Worm (Caenorhabditis elegans) whole organism, L1 larva: Measurements from ENCODE around the gene ilkp-1.

ENCODE experiments used
- Y116A8C.19 ChIP-seq: sonication (generic microtip); optimal IDR thresholded peaks from 2 replicates; lab custom pipeline; 2016; ENCODE audit warnings: missing compliant biosample characterization, missing genetic modification characterization, borderline replicate concordance
- aha-1 ChIP-seq: fragments of 150-350 bp; optimal IDR thresholded peaks from 2 replicates; lab custom pipeline; 2014; ENCODE audit warnings: missing biosample characterization, missing genetic modification characterization
- egl-27 ChIP-seq, 2 experiments: fragments of 150-350 bp in 1 of 2; sonication (generic microtip); optimal IDR thresholded peaks; 3 replicates each; lab custom pipeline; 2017 to 2018; ENCODE audit warnings: missing biosample characterization in 2 of 2, missing genetic modification characterization in 2 of 2, missing genetic modification reagents in 2 of 2
- elt-3 ChIP-seq, 6 experiments: fragments of 150-350 bp in 1 of 6; sonication (generic microtip); optimal IDR thresholded peaks; 2 replicates each; lab custom pipeline; 2017 to 2018; ENCODE audit warnings: missing biosample characterization in 6 of 6, missing genetic modification characterization in 6 of 6, inconsistent platforms in 1 of 6
- fos-1 ChIP-seq: fragments of 150-350 bp; optimal IDR thresholded peaks from 2 replicates; lab custom pipeline; 2014; ENCODE audit warnings: missing biosample characterization, missing genetic modification characterization
- lin-35 ChIP-seq, 2 experiments: fragments of 150-350 bp; optimal IDR thresholded peaks; 2 replicates each; lab custom pipeline; 2014; ENCODE audit warnings: missing biosample characterization in 2 of 2, missing genetic modification characterization in 2 of 2, missing genetic modification reagents in 2 of 2
- mab-9 ChIP-seq: fragments of 200-800 bp; sonication (Bioruptor generic); IDR thresholded peaks from 2 replicates; pipeline ENCODE4 v1.3.6; 2022; ENCODE audit warnings: missing genetic modification reagents, missing genetic modification characterization, missing compliant biosample characterization
- nhr-11 ChIP-seq: fragments of 150-350 bp; optimal IDR thresholded peaks from 2 replicates; lab custom pipeline; 2014; ENCODE audit warnings: missing biosample characterization, missing genetic modification characterization
- nhr-12 ChIP-seq: sonication (generic microtip); optimal IDR thresholded peaks from 2 replicates; lab custom pipeline; 2017; ENCODE audit warnings: missing biosample characterization, missing genetic modification characterization
- nhr-20 ChIP-seq: sonication (generic microtip); optimal IDR thresholded peaks from 2 replicates; lab custom pipeline; 2016; ENCODE audit warnings: mild to moderate bottlenecking, missing genetic modification characterization, missing compliant biosample characterization
- nhr-237 ChIP-seq: fragments of 150-350 bp; optimal IDR thresholded peaks from 2 replicates; lab custom pipeline; 2014; ENCODE audit warnings: missing biosample characterization, missing genetic modification characterization
- nhr-76 ChIP-seq: sonication (generic microtip); optimal IDR thresholded peaks from 2 replicates; lab custom pipeline; 2017; ENCODE audit warnings: missing biosample characterization, missing genetic modification characterization
- nhr-77 ChIP-seq: fragments of 150-350 bp; optimal IDR thresholded peaks from 2 replicates; lab custom pipeline; 2014; ENCODE audit warnings: missing biosample characterization, missing genetic modification characterization
- unc-30 ChIP-seq: sonication (generic microtip); optimal IDR thresholded peaks from 2 replicates; lab custom pipeline; 2017; ENCODE audit warnings: missing biosample characterization, missing genetic modification characterization

DNA sequence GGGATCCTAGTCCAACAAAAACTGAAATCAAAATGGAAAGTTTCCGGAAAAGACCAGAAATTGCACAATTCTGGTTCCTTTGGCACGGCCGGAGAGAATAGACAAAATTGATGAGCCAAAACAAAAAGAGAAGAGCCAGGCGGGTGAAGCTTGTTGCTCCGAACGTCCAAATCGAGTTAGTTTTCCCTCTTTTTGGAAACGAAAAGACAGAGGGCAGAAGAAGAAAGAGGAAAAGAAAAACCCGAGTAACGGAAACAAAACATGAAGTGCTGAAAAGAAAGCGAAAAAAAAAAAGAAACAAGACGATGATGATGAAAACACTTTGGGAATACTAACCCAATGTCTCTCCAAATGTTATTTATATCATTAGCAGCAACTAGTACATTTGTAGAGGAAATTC lies 41.5 kb downstream of the ilkp-1 start:
- no peak for TF ChIP-seq lin-35 (GFP tag; optimal IDR thresholded peaks at IDR 0.05; lab: Kevin White, UChicago)
- TF ChIP-seq aha-1 (tag; lab: Kevin White, UChicago): no peak
- TF ChIP-seq elt-3 (tag; optimal IDR thresholded peaks at IDR 0.05; lab: Kevin White, UChicago): no peak
- TF ChIP-seq fos-1 (tag; lab: Kevin White, UChicago): no peak
- TF ChIP-seq egl-27 (tag; optimal IDR thresholded peaks at IDR 0.05; lab: Kevin White, UChicago): no peak
- TF ChIP-seq nhr-12 (tag; lab: Kevin White, UChicago): no peak
- no peak for TF ChIP-seq mab-9 (GFP tag; lab: Robert Waterston, UW)
- no peak for TF ChIP-seq Y116A8C.19 (tag; lab: Kevin White, UChicago)
- no peak for TF ChIP-seq nhr-11
- no peak for TF ChIP-seq nhr-76 (tag; lab: Kevin White, UChicago)
- TF ChIP-seq nhr-237: no peak
- no peak for TF ChIP-seq nhr-20 (tag; lab: Kevin White, UChicago)
- TF ChIP-seq nhr-77: no peak
- TF ChIP-seq unc-30: no peak
